Fruit fly (Drosophila melanogaster): ENCODE measurements around the gene CG8188.

Gene CG8188

DNA sequence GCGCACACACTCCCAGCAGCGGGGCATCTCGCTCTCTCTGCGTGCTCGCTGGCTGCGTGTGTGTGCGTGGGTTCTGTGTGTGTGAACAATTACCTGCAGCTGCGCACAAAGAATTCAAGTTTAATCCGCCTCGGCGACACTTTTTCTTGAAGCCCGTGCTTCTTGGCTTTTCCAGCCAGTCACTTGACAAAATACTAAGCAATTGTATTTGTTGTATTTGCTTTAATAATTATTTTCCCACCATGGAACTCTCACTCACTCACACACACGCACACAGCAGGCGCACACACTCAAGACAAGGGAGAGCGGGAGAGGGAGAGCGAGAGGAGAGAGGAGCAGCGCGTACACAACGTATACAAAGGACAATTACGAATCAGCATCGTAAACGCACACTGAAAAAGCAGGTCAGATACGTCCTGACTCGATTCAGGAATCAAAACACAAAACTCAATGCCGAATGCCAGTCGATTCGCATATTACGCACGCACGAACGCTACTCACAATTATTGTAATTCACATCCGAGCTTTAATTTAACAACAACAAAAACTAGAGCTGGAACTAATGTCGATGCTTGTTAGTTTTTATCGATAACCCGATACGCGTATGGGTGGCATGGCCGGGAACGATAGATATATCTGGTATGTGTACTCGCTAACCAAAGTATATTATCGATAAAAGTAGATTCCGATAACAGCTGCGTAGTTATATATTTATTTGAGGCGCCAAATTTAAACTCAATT lies 50.7 kb downstream of the CG8188 start, which contains the start of gene RhoGAPp190 (continued):
- TF ChIP-seq NFAT (GFP tag; IDR thresholded peaks at IDR 0.05) (no peak), lola (GFP tag; optimal IDR thresholded peaks at IDR 0.05) (no peak), CG9609 (GFP tag; optimal IDR thresholded peaks at IDR 0.05) (no peak), MBD-R2 (GFP tag; IDR thresholded peaks at IDR 0.05) (peak; percentile 9), pfk (GFP tag; optimal IDR thresholded peaks at IDR 0.05) (no peak), pb (GFP tag; optimal IDR thresholded peaks at IDR 0.05) (no peak), Mad (GFP tag; optimal IDR thresholded peaks at IDR 0.05) (no peak), CG15011 (GFP tag; optimal IDR thresholded peaks at IDR 0.05) (no peak), ATbp (GFP tag; optimal IDR thresholded peaks at IDR 0.05) (no peak), sug (tag; optimal IDR thresholded peaks at IDR 0.05) (peak; percentile 36), CG11085 (GFP tag; IDR thresholded peaks at IDR 0.05) (no peak), Hsf (GFP tag; optimal IDR thresholded peaks at IDR 0.05) (no peak), CG3726 (GFP tag; IDR thresholded peaks at IDR 0.05) (no peak), CG3847 (GFP tag; IDR thresholded peaks at IDR 0.05) (no peak), lbe (GFP tag; optimal IDR thresholded peaks at IDR 0.05) (peak; percentile 6), Atf3 (GFP tag; optimal IDR thresholded peaks at IDR 0.05) (no peak), tio (GFP tag; optimal IDR thresholded peaks at IDR 0.05) (no peak), CG7928 (GFP tag; optimal IDR thresholded peaks at IDR 0.05) (no peak), Nf-YC (tag; optimal IDR thresholded peaks at IDR 0.05) (peak; percentile 28), Hr78 (GFP tag; optimal IDR thresholded peaks at IDR 0.05) (no peak), CG17912 (GFP tag; optimal IDR thresholded peaks at IDR 0.05) (no peak), CG9727 (GFP tag; optimal IDR thresholded peaks at IDR 0.05) (no peak), CG7786 (GFP tag; optimal IDR thresholded peaks at IDR 0.05) (no peak), tup (GFP tag; optimal IDR thresholded peaks at IDR 0.05) (no peak), cad (GFP tag; optimal IDR thresholded peaks at IDR 0.05) (no peak), eve (GFP tag; optimal IDR thresholded peaks at IDR 0.05) (no peak), CG2202 (tag; optimal IDR thresholded peaks at IDR 0.05) (no peak), bowl (GFP tag; IDR thresholded peaks at IDR 0.05) (no peak), CG2875 (GFP tag; optimal IDR thresholded peaks at IDR 0.05) (no peak), disco-r (GFP tag; optimal IDR thresholded peaks at IDR 0.05) (no peak), her (GFP tag; optimal IDR thresholded peaks at IDR 0.05) (no peak), Fer1 (GFP tag; optimal IDR thresholded peaks at IDR 0.05) (no peak), CG18764 (GFP tag; optimal IDR thresholded peaks at IDR 0.05) (no peak), CG12104 (GFP tag; optimal IDR thresholded peaks at IDR 0.05) (no peak), lov (optimal IDR thresholded peaks at IDR 0.05) (no peak), lov (GFP tag; IDR thresholded peaks at IDR 0.05) (no peak), CG6654 (GFP tag; optimal IDR thresholded peaks at IDR 0.05) (no peak), CG18599 (GFP tag; optimal IDR thresholded peaks at IDR 0.05) (no peak), ab (GFP tag; optimal IDR thresholded peaks at IDR 0.05) (no peak), HmgZ (tag; optimal IDR thresholded peaks at IDR 0.05) (peak; percentile 39), unc-4 (GFP tag; IDR thresholded peaks at IDR 0.05; ENCODE audit: partially characterized antibody) (peak; percentile 88), chinmo (GFP tag; IDR thresholded peaks at IDR 0.05; ENCODE audit: partially characterized antibody) (peak; percentile 93), Jarid2 (GFP tag; optimal IDR thresholded peaks at IDR 0.05) (no peak), Vsx1 (GFP tag; optimal IDR thresholded peaks at IDR 0.05) (no peak), NfI (GFP tag; optimal IDR thresholded peaks at IDR 0.05) (peak; percentile 13), CG1603 (tag; optimal IDR thresholded peaks at IDR 0.05) (no peak), pita (GFP tag; optimal IDR thresholded peaks at IDR 0.05) (peak; percentile 57), CG14050 (GFP tag; IDR thresholded peaks at IDR 0.05) (no peak), Antp (GFP tag; optimal IDR thresholded peaks at IDR 0.05) (no peak), cato (GFP tag; optimal IDR thresholded peaks at IDR 0.05; ENCODE audit: borderline replicate concordance) (no peak)
